Worm (Caenorhabditis elegans) whole organism, L2 larva: Measurements from ENCODE around the gene T28F3.5.

Experiments
- blmp-1 ChIP-seq: sonication (generic microtip); optimal IDR thresholded peaks from 2 replicates; lab custom pipeline; 2017; ENCODE audit warnings: missing genetic modification characterization, mild to moderate bottlenecking, missing compliant biosample characterization, antibody characterized with exemption, moderate library complexity; ENCODE audit not compliant: insufficient read depth
- elt-1 ChIP-seq: fragments of 150-350 bp; optimal IDR thresholded peaks from 2 replicates; lab custom pipeline; 2014; ENCODE audit warnings: missing biosample characterization, missing genetic modification characterization
- mab-5 ChIP-seq: fragments of 150-350 bp; optimal IDR thresholded peaks from 2 replicates; lab custom pipeline; 2014; ENCODE audit warnings: missing biosample characterization, missing genetic modification characterization
- nhr-77 ChIP-seq: fragments of 150-350 bp; optimal IDR thresholded peaks from 2 replicates; lab custom pipeline; 2014; ENCODE audit warnings: missing biosample characterization, missing genetic modification characterization
- unc-62 ChIP-seq: fragments of 150-350 bp; optimal IDR thresholded peaks from 2 replicates; lab custom pipeline; 2014; ENCODE audit warnings: missing biosample characterization, missing genetic modification reagents, missing genetic modification characterization

- no peak for TF ChIP-seq elt-1 (tag; lab: Kevin White, UChicago)
- TF ChIP-seq nhr-77 (tag; lab: Kevin White, UChicago): no peak
- no peak for TF ChIP-seq blmp-1 (tag; lab: Kevin White, UChicago)
- TF ChIP-seq mab-5: no peak
- no peak for TF ChIP-seq unc-62 (GFP tag; lab: Kevin White, UChicago)
These were observed 39.1 kb downstream of the T28F3.5 start, which contains the start of gene C49C3.15 for ce11 chrIV:17333542-17334281.
